Worm (Caenorhabditis elegans): Measurements from ENCODE around the gene C25H3.14.

DNA sequence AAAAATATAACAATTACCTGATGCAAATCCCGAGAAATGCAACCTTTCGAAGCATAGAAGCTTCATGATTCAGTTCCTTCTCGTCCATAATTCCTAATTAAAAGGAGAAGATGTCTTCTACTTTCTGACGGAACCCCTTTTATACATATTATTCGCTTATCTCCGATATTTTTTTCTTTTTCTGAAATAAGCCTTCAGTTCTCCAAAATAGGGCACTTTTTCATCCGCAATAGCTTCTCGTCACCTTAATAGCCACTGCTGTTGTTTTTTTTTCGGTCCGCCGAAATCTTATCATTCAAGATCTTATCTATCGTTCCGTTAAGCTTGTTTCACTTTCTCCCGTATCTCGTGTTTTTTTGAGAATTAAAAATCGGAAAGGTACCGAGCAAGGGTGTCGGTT is 42.6 kb upstream of the C25H3.14 start, which contains the start of gene bli-2:
- TF ChIP-seq ceh-16 (tag; optimal IDR thresholded peaks at IDR 0.05) = no peak
- TF ChIP-seq egl-5 (tag; optimal IDR thresholded peaks at IDR 0.05) = no peak
